Worm (Caenorhabditis elegans): Measurements from ENCODE around the gene math-40.
"Not testable (repeated sequence)": the region's sequence is repeated elsewhere in the genome, so short reads cannot be mapped to it uniquely, and the experiment has no call there.

math-40 gene

DNA sequence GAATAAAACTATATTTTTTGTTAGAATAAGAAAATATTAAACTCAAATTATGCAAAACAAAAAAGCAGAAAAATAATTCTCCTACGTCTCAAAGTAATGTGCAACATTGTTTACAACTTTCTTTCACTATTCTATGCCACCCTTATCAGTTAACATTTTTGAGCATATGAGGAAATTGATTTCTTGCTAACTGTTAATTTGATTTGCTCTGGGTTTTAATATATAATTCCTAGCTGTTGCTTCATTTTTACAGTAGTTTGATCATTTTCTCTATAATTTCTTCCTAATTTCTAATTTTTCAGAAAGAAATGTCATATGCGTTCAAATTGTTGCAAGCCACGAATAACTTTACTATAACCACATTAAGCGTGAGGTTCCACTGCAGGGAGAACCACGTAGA lies 5.8 kb downstream of the math-40 start, which contains the start of gene T08E11.1:
Gene T08E11.1, plus strand, starts transcription at position 301 of the 400 bp plus-strand sequence.
- no peak for TF ChIP-seq W03F9.2 (tag; optimal IDR thresholded peaks at IDR 0.05)
- no peak for TF ChIP-seq dao-5 (tag; optimal IDR thresholded peaks at IDR 0.05)
- TF ChIP-seq him-1 (tag; optimal IDR thresholded peaks at IDR 0.05) = no peak

DNA sequence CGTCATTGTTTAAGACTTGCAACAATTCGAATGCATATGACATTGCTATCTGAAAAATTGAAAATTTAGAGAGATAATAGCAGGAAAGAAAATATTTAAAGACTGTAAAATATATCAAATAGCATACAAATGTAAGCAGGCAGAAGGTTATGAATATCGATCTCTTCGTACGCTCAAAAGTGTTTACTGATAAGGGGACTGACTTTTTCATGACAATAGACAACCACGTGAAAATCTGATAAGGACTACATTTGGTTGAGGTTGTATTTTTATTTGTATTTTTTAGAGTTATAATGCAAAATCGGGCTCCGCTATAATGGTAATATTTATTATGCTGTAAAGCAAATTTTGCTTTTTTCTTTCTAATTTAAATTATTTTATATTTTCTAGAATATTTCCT lies 12.5 kb downstream of the math-40 start, which contains the start of the genes C52E2.5 and C52E2.4:
Gene C52E2.5, minus strand, starts transcription at position 43 of the 400 bp plus-strand sequence.
Gene C52E2.4, plus strand, starts transcription at position 252 of the 400 bp plus-strand sequence.
- TF ChIP-seq him-1 (tag; optimal IDR thresholded peaks at IDR 0.05) (no peak), W03F9.2 (tag; optimal IDR thresholded peaks at IDR 0.05) (no peak), dao-5 (tag; optimal IDR thresholded peaks at IDR 0.05) (no peak)

- TF ChIP-seq dao-5 (tag; optimal IDR thresholded peaks at IDR 0.05) (no peak), W03F9.2 (tag; optimal IDR thresholded peaks at IDR 0.05) (no peak), him-1 (tag; optimal IDR thresholded peaks at IDR 0.05) (no peak)
Observed at ce11 chrII:1844552-1844951, 14.1 kb downstream of the math-40 start.

DNA sequence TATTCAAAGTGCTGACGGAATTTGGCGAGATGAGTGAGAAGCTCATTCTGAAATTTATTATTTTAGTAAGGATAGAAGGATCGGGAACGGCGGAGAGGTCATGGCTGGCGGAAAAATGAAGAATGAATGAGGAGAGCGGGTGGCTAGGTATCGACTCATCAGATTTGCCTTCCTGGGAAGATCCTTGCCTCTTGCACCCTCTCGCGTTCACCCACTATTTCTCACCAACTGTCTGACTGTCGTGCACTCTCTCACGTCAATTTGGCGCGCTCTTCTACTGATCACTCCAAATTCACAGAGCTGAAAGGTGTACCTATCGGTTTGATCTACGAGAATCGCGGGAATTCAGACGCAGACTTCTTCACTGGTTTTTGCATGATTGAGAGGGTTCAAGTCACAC lies 17.7 kb downstream of the math-40 start, which contains the start of gene fbxb-97:
Gene fbxb-97, minus strand, starts transcription at position 53 of the 400 bp plus-strand sequence.
- no peak for TF ChIP-seq W03F9.2 (tag; optimal IDR thresholded peaks at IDR 0.05)
- no peak for TF ChIP-seq dao-5 (tag; optimal IDR thresholded peaks at IDR 0.05)
- TF ChIP-seq him-1 (tag; optimal IDR thresholded peaks at IDR 0.05) = no peak

DNA sequence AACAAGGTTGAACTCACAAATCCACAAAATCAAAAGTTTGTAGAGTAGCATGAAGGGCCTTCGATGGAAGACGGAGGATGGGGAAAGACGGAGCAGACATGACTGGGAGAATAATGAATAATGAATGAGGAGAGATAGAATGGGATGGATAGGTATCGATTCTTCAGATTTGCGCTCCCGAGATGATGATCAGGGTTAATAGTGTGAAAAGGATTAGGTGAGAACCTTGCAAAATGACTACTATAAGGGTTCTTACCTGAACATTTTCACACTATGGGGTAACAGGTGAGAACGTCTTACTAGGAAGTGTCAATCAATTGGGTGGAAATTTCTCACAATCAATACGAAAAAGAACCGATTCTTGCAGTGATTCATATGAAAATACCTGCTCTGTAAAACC lies 19.9 kb downstream of the math-40 start, which contains the start of gene fbxb-96:
Gene fbxb-96, minus strand, starts transcription at position 101 of the 400 bp plus-strand sequence.
- TF ChIP-seq dao-5 (tag; optimal IDR thresholded peaks at IDR 0.05) = no peak
- no peak for TF ChIP-seq W03F9.2 (tag; optimal IDR thresholded peaks at IDR 0.05)
- no peak for TF ChIP-seq him-1 (tag; optimal IDR thresholded peaks at IDR 0.05)

- TF ChIP-seq dao-5 (tag; optimal IDR thresholded peaks at IDR 0.05) (no peak), him-1 (tag; optimal IDR thresholded peaks at IDR 0.05) (no peak), W03F9.2 (tag; optimal IDR thresholded peaks at IDR 0.05) (no peak)
Observed at ce11 chrII:1850840-1851294, 20.4 kb downstream of the math-40 start, which contains the start of gene C52E2.3. Gene C52E2.3 (plus strand): TSS chrII:1851244.

DNA sequence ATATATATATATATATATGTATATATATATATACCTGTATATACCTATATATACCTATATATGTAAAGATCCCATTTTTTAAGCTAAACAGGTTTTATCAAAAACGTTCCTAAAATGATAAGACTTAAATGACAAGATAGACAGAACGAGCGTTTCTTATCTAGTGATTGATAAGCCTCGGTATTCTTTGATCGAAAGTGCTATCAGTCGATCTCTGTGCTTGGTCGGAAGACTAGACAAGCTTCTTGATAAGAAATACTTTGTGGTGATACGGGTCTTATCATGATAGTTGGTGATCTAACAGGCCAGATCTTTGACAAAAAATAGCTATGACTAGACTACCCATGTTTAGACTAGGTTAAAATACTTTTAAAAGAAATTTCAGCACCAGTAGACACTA lies 21.3 kb downstream of the math-40 start:
- TF ChIP-seq W03F9.2 (tag; optimal IDR thresholded peaks at IDR 0.05) (no peak), dao-5 (tag; optimal IDR thresholded peaks at IDR 0.05) (no peak), him-1 (tag; optimal IDR thresholded peaks at IDR 0.05) (no peak)

ce11 chrII:1852503-1852902 lies 22.1 kb downstream of the math-40 start, which contains the start of gene C52E2.2:
Gene C52E2.2 (plus strand): TSS chrII:1852803.
- no peak for TF ChIP-seq W03F9.2 (tag; optimal IDR thresholded peaks at IDR 0.05)
- TF ChIP-seq him-1 (tag; optimal IDR thresholded peaks at IDR 0.05) = no peak

ce11 chrII:1854094-1854493 lies 23.7 kb downstream of the math-40 start, which contains the start of gene fbxb-95:
Gene fbxb-95 (plus strand): TSS chrII:1854394.
- not testable (repeated sequence) for TF ChIP-seq W03F9.2, him-1, dao-5 (tag; optimal IDR thresholded peaks at IDR 0.05)

DNA sequence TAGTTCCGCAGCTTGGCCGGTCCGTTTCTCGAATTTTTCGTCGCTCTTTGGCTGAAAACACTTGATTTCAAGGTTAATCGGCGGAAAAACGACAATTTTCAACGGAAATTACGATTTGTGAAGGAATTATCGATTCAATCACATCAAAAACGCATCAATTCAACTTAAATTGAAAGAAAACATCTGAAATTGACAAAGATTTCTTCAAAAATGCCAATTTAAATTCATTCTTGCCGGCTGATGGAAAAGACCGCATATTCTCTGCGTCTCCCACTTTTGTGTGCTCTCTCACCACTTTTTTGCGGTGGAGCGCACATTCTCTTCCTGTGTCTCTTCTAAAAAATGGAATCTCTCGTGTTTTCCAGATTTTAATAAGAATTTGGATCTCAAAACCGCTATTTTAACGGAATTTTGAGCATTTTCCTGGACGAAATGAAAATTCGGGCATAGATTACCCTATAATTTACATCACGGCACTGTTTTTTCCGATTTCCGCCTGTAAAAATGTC lies 30.9 kb downstream of the math-40 start, which contains the start of gene C16C4.18:
Gene C16C4.18, minus strand, starts transcription at position 51 of the 509 bp plus-strand sequence.
- TF ChIP-seq dao-5, him-1, W03F9.2 (tag; optimal IDR thresholded peaks at IDR 0.05): not testable (repeated sequence)

- not testable (repeated sequence) for TF ChIP-seq W03F9.2, dao-5, him-1 (tag; optimal IDR thresholded peaks at IDR 0.05)
Observed at ce11 chrII:1862334-1862733, 31.9 kb downstream of the math-40 start, which contains the start of gene fbxb-98. Gene fbxb-98 (plus strand): TSS chrII:1862634.

DNA sequence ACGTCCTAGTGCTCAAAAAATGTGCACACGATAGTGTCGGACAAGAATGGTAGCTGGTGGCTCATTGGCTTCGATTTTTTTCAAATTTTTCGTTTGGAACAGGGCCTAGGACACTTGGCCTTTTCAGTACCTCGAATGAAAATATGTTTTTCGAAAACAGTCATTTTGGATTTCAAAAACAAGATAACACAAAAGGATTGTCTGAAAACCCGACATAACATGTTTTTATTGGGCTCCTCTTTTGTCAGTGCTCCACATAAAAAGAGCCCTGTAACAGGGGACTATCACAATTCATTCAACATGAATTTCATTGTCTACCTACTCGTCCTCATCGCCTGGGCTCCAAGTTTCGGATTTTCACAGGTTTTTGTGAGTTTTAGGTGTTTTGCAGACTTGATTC lies 33.8 kb downstream of the math-40 start, which contains the start of gene C16C4.17:
Gene C16C4.17, plus strand, starts transcription at position 301 of the 400 bp plus-strand sequence.
- no peak for TF ChIP-seq him-1 (tag; optimal IDR thresholded peaks at IDR 0.05)
- TF ChIP-seq dao-5 (tag; optimal IDR thresholded peaks at IDR 0.05) = no peak
- no peak for TF ChIP-seq W03F9.2 (tag; optimal IDR thresholded peaks at IDR 0.05)

DNA sequence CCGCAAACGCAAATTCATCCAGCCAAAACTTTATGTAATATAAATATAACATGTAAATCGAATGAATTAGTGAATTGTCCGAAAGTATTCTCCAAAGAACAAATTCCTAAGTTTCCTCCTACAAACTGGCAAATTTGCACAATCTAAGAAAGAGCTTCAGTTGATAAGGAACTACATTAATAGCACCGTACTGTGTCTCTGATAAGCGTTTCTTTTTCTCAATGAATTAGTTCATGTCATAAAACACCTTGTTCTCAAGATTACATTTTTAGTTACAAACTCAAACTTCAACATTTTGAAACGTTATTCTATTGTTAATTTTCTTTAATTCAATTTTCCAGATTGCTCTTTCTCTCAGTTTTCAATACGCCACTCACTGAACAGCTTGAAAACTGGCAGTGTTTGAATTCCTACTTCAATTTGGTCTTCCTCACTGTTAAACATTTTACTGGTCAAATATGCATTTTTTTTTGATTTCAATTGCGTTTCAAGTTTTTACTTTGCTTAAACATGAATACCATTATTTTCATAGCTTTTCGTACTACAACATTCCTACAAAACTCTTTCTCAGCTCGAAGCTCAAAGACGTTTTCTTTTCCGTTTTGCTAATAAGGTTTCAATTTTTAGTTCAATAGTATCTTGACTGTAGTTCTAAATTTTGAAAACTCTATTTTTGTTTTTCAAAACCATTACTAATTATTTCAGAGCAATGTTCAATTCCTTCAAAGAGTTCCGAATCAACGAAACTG lies 35.4 kb downstream of the math-40 start, which contains the start of gene math-15:
Gene math-15, plus strand, starts transcription at position 699 of the 749 bp plus-strand sequence.
- TF ChIP-seq dao-5 (tag; optimal IDR thresholded peaks at IDR 0.05) (no peak), him-1 (tag; optimal IDR thresholded peaks at IDR 0.05) (no peak), W03F9.2 (tag; optimal IDR thresholded peaks at IDR 0.05) (no peak)

Measured in whole organism, L4/young adult.